Worm (Caenorhabditis elegans) whole organism, young adult: ENCODE data around the gene zip-10.

ENCODE experiments used
- B0261.1 ChIP-seq: sonication (generic microtip); optimal IDR thresholded peaks from 2 replicates; lab custom pipeline; 2016; ENCODE audit warnings: mild to moderate bottlenecking, missing genetic modification characterization, moderate library complexity, missing compliant biosample characterization
- F23B12.7 ChIP-seq: sonication (generic microtip); optimal IDR thresholded peaks from 2 replicates; lab custom pipeline; 2017; ENCODE audit warnings: missing genetic modification characterization, mild to moderate bottlenecking, missing compliant biosample characterization, antibody characterized with exemption, moderate library complexity; ENCODE audit not compliant: insufficient read depth
- F37B4.10 ChIP-seq: fragments of 200-800 bp; sonication (Bioruptor generic); IDR thresholded peaks from 2 replicates; pipeline ENCODE4 v1.3.6; 2022; ENCODE audit warnings: missing genetic modification characterization, missing compliant biosample characterization
- F49E8.2 ChIP-seq: sonication (generic microtip); optimal IDR thresholded peaks from 3 replicates; lab custom pipeline; 2017; ENCODE audit warnings: missing genetic modification characterization, mild to moderate bottlenecking, missing compliant biosample characterization, antibody characterized with exemption, moderate library complexity; ENCODE audit not compliant: insufficient read depth
- F52B5.7 ChIP-seq: sonication (generic microtip); optimal IDR thresholded peaks from 2 replicates; lab custom pipeline; 2016; ENCODE audit warnings: mild to moderate bottlenecking, missing genetic modification characterization, missing compliant biosample characterization
- Y56A3A.18 ChIP-seq: fragments of 200-800 bp; sonication (Bioruptor generic); IDR thresholded peaks from 2 replicates; pipeline ENCODE4 v1.3.6; 2022; ENCODE audit warnings: missing genetic modification reagents, missing genetic modification characterization, missing compliant biosample characterization
- Y79H2A.3 ChIP-seq: fragments of 200-800 bp; sonication (Bioruptor generic); conservative IDR thresholded peaks from 2 replicates; pipeline ENCODE4 v1.3.6; 2022; ENCODE audit warnings: missing genetic modification reagents, missing genetic modification characterization, missing compliant biosample characterization
- aptf-2 ChIP-seq: fragments of 200-800 bp; sonication (Bioruptor generic); conservative IDR thresholded peaks from 2 replicates; pipeline ENCODE4 v1.3.6; 2022; ENCODE audit warnings: missing genetic modification reagents, missing genetic modification characterization, missing compliant biosample characterization
- attf-3 ChIP-seq: fragments of 200-800 bp; sonication (Bioruptor generic); conservative IDR thresholded peaks from 2 replicates; pipeline ENCODE4 v1.3.6; 2022; ENCODE audit warnings: missing genetic modification reagents, missing genetic modification characterization, missing compliant biosample characterization
- attf-5 ChIP-seq: fragments of 200-800 bp; sonication (Bioruptor generic); optimal IDR thresholded peaks from 2 replicates; lab custom pipeline; 2018; ENCODE audit warnings: mild to moderate bottlenecking, missing genetic modification characterization, missing compliant biosample characterization
- bed-1 ChIP-seq: fragments of 200-800 bp; sonication (Bioruptor generic); IDR thresholded peaks from 2 replicates; pipeline ENCODE4 v1.3.6; 2022; ENCODE audit warnings: missing genetic modification reagents, missing genetic modification characterization, missing compliant biosample characterization
- bed-2 ChIP-seq: fragments of 200-800 bp; sonication (Bioruptor generic); IDR thresholded peaks from 2 replicates; pipeline ENCODE4 v1.3.6; 2022; ENCODE audit warnings: missing genetic modification reagents, missing genetic modification characterization, missing compliant biosample characterization
- cebp-2 ChIP-seq: fragments of 200-800 bp; sonication (Bioruptor generic); IDR thresholded peaks from 2 replicates; pipeline ENCODE4 v1.3.6; 2022; ENCODE audit warnings: missing genetic modification characterization, missing compliant biosample characterization
- ceh-27 ChIP-seq: fragments of 200-800 bp; sonication (Bioruptor generic); optimal IDR thresholded peaks from 2 replicates; lab custom pipeline; 2018; ENCODE audit warnings: mild to moderate bottlenecking, missing genetic modification characterization, moderate library complexity, missing compliant biosample characterization
- ceh-40 ChIP-seq: fragments of 200-800 bp; sonication (Bioruptor generic); IDR thresholded peaks from 2 replicates; pipeline ENCODE4 v1.3.6; 2022; ENCODE audit warnings: missing genetic modification characterization, missing compliant biosample characterization
- ceh-79 ChIP-seq: sonication (generic microtip); optimal IDR thresholded peaks from 2 replicates; lab custom pipeline; 2017; ENCODE audit warnings: mild to moderate bottlenecking, missing genetic modification characterization, missing compliant biosample characterization
- dox-1 ChIP-seq: fragments of 200-800 bp; sonication (Bioruptor generic); IDR thresholded peaks from 2 replicates; pipeline ENCODE4 v1.3.6; 2022; ENCODE audit warnings: missing genetic modification reagents, missing genetic modification characterization, missing compliant biosample characterization
- dpff-1 ChIP-seq: sonication (generic microtip); optimal IDR thresholded peaks from 2 replicates; lab custom pipeline; 2017; ENCODE audit warnings: mild to moderate bottlenecking, missing genetic modification characterization, missing compliant biosample characterization
- egl-18 ChIP-seq: fragments of 200-800 bp; sonication (Bioruptor generic); IDR thresholded peaks from 2 replicates; pipeline ENCODE4 v1.3.6; 2022; ENCODE audit warnings: missing genetic modification reagents, missing genetic modification characterization, missing compliant biosample characterization
- egl-44 ChIP-seq: fragments of 200-800 bp; sonication (Bioruptor generic); IDR thresholded peaks from 2 replicates; pipeline ENCODE4 v1.3.6; 2022; ENCODE audit warnings: missing genetic modification reagents, missing genetic modification characterization, missing compliant biosample characterization
- fkh-3 ChIP-seq: sonication (generic microtip); optimal IDR thresholded peaks from 2 replicates; lab custom pipeline; 2016; ENCODE audit warnings: mild to moderate bottlenecking, missing genetic modification characterization, missing compliant biosample characterization
- him-1 ChIP-seq: sonication (generic microtip); optimal IDR thresholded peaks from 2 replicates; lab custom pipeline; 2016; ENCODE audit warnings: missing genotype, missing genetic modification reagents, missing genetic modification characterization, missing compliant biosample characterization
- hlh-12 ChIP-seq: sonication (generic microtip); optimal IDR thresholded peaks from 2 replicates; lab custom pipeline; 2016; ENCODE audit warnings: missing genetic modification characterization, missing compliant biosample characterization
- hsf-1 ChIP-seq: fragments of 200-800 bp; sonication (Bioruptor generic); IDR thresholded peaks from 2 replicates; pipeline ENCODE4 v1.3.6; 2022; ENCODE audit warnings: missing genetic modification reagents, missing genetic modification characterization, missing compliant biosample characterization
- lag-1 ChIP-seq: fragments of 200-800 bp; sonication (Bioruptor generic); IDR thresholded peaks from 2 replicates; pipeline ENCODE4 v1.3.6; 2022; ENCODE audit warnings: missing genetic modification reagents, missing genetic modification characterization, missing compliant biosample characterization
- let-526 ChIP-seq: fragments of 200-800 bp; sonication (Bioruptor generic); IDR thresholded peaks from 2 replicates; pipeline ENCODE4 v1.3.6; 2022; ENCODE audit warnings: missing genetic modification reagents, missing genetic modification characterization, missing compliant biosample characterization
- let-607 ChIP-seq, 2 experiments: fragments of 200-800 bp in 1 of 2; sonication (Bioruptor generic) in 1 of 2; sonication (generic microtip) in 1 of 2; optimal IDR thresholded peaks; 2 replicates each; lab custom pipeline; 2016 to 2018; ENCODE audit warnings: mild to moderate bottlenecking in 2 of 2, missing compliant biosample characterization in 2 of 2, missing genetic modification characterization in 2 of 2, moderate library complexity in 2 of 2, missing genotype in 1 of 2
- lin-26 ChIP-seq: fragments of 200-800 bp; sonication (Bioruptor generic); IDR thresholded peaks from 2 replicates; pipeline ENCODE4 v1.3.6; 2022; ENCODE audit warnings: missing genetic modification reagents, missing genetic modification characterization, missing compliant biosample characterization
- lsy-27 ChIP-seq: sonication (generic microtip); optimal IDR thresholded peaks from 2 replicates; lab custom pipeline; 2017; ENCODE audit warnings: missing genetic modification characterization, mild to moderate bottlenecking, missing compliant biosample characterization, antibody characterized with exemption, missing genotype, borderline replicate concordance; ENCODE audit not compliant: insufficient read depth
- mel-28 ChIP-seq: sonication (generic microtip); optimal IDR thresholded peaks from 2 replicates; lab custom pipeline; 2016; ENCODE audit warnings: borderline replicate concordance, mild to moderate bottlenecking, missing genetic modification characterization, missing compliant biosample characterization
- mes-4 ChIP-seq: sonication (generic microtip); optimal IDR thresholded peaks from 2 replicates; lab custom pipeline; 2016; ENCODE audit warnings: missing genotype, missing genetic modification characterization, missing compliant biosample characterization
- nhr-179 ChIP-seq: sonication (generic microtip); optimal IDR thresholded peaks from 2 replicates; lab custom pipeline; 2016; ENCODE audit warnings: mild to moderate bottlenecking, missing genetic modification characterization, missing compliant biosample characterization
- pbrm-1 ChIP-seq: fragments of 200-800 bp; sonication (Bioruptor generic); IDR thresholded peaks from 2 replicates; pipeline ENCODE4 v1.3.6; 2022; ENCODE audit warnings: missing genetic modification reagents, missing genetic modification characterization, missing compliant biosample characterization
- rcor-1 ChIP-seq: fragments of 200-800 bp; sonication (Bioruptor generic); IDR thresholded peaks from 2 replicates; pipeline ENCODE4 v1.3.6; 2022; ENCODE audit warnings: missing genetic modification reagents, missing genetic modification characterization, missing compliant biosample characterization
- unc-130 ChIP-seq: sonication (generic microtip); optimal IDR thresholded peaks from 2 replicates; lab custom pipeline; 2016; ENCODE audit warnings: missing genetic modification reagents, missing genetic modification characterization, missing compliant biosample characterization
- ztf-22 ChIP-seq: fragments of 200-800 bp; sonication (Bioruptor generic); optimal IDR thresholded peaks from 2 replicates; lab custom pipeline; 2018; ENCODE audit warnings: mild to moderate bottlenecking, missing genetic modification characterization, moderate library complexity, missing compliant biosample characterization
- ztf-25 ChIP-seq: fragments of 200-800 bp; sonication (Bioruptor generic); IDR thresholded peaks from 2 replicates; pipeline ENCODE4 v1.3.6; 2022; ENCODE audit warnings: missing genetic modification reagents, missing genetic modification characterization, missing compliant biosample characterization
- ztf-6 ChIP-seq: fragments of 200-800 bp; sonication (Bioruptor generic); IDR thresholded peaks from 2 replicates; pipeline ENCODE4 v1.3.6; 2022; ENCODE audit warnings: missing genetic modification reagents, missing genetic modification characterization, missing compliant biosample characterization

Gene zip-10

ce11 chrV:11627837-11628236 is 22.7 kb downstream of the zip-10 start:
- no peak for TF ChIP-seq ztf-25 (GFP tag; lab: Robert Waterston, UW)
- no peak for TF ChIP-seq B0261.1 (tag; lab: Kevin White, UChicago)
- TF ChIP-seq egl-18, result no peak
- TF ChIP-seq Y56A3A.18 (GFP tag; lab: Robert Waterston, UW), result no peak
- TF ChIP-seq dox-1 (GFP tag; lab: Robert Waterston, UW), result no peak

ce11 chrV:11624954-11625353 is 25.6 kb downstream of the zip-10 start:
- TF ChIP-seq F52B5.7 (no peak), mel-28 (tag; lab: Kevin White, UChicago) (no peak), unc-130 (GFP tag; lab: Kevin White, UChicago) (no peak), bed-2 (GFP tag; lab: Robert Waterston, UW) (no peak), dox-1 (GFP tag; lab: Robert Waterston, UW) (no peak), ceh-40 (GFP tag; lab: Robert Waterston, UW) (no peak), dpff-1 (tag; lab: Kevin White, UChicago) (no peak), nhr-179 (tag; lab: Kevin White, UChicago) (no peak), lag-1 (GFP tag; lab: Robert Waterston, UW) (no peak), lsy-27 (tag; lab: Kevin White, UChicago) (no peak), cebp-2 (no peak), F23B12.7 (tag; lab: Kevin White, UChicago) (no peak), him-1 (no peak), lin-26 (GFP tag; lab: Robert Waterston, UW) (no peak), attf-5 (GFP tag; lab: Kevin White, UChicago) (no peak), let-607 (tag; optimal IDR thresholded peaks at IDR 0.05; lab: Kevin White, UChicago) (no peak)

DNA sequence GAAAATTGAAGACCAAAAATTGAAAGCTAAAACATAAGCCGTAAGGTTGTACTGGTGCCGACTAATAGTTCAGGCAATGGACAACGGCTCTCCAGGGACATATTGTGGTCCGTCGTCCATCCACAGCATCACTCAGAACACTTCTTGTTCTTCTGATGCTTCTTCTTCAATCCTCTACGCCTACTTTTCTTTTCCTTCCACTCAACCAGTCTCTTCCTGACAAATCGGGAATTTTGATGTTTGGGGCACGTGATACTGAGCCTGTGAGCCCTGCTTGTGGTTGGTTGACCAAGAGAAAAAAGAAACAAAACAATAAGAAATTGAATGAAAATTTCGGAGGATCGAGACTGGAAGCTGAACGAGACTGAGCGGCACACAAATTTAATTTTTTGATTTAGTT is 29.3 kb downstream of the zip-10 start:
- TF ChIP-seq F37B4.10 (no peak), ceh-27 (GFP tag; lab: Kevin White, UChicago) (no peak), egl-44 (GFP tag; lab: Robert Waterston, UW) (no peak), hsf-1 (GFP tag; lab: Robert Waterston, UW) (no peak), hlh-12 (no peak), ceh-79 (no peak), aptf-2 (GFP tag; lab: Robert Waterston, UW) (no peak), bed-1 (GFP tag; lab: Robert Waterston, UW) (no peak), ztf-6 (GFP tag; lab: Robert Waterston, UW) (no peak), rcor-1 (GFP tag; lab: Robert Waterston, UW) (no peak), pbrm-1 (no peak), let-526 (GFP tag; lab: Robert Waterston, UW) (no peak), nhr-179 (tag; lab: Kevin White, UChicago) (no peak), ztf-25 (GFP tag; lab: Robert Waterston, UW) (no peak), ztf-22 (GFP tag; lab: Kevin White, UChicago) (no peak), mes-4 (tag; lab: Kevin White, UChicago) (no peak), him-1 (no peak), F23B12.7 (tag; lab: Kevin White, UChicago) (no peak)

ce11 chrV:11620081-11620480 is 30.5 kb downstream of the zip-10 start:
- no peak for TF ChIP-seq let-526 (GFP tag; lab: Robert Waterston, UW)
- TF ChIP-seq attf-5 (GFP tag; lab: Kevin White, UChicago), result no peak
- no peak for TF ChIP-seq ceh-27 (GFP tag; lab: Kevin White, UChicago)
- TF ChIP-seq attf-3 (GFP tag; lab: Robert Waterston, UW), result no peak
- no peak for TF ChIP-seq fkh-3 (tag; lab: Kevin White, UChicago)
- no peak for TF ChIP-seq F49E8.2 (tag; lab: Kevin White, UChicago)
- no peak for TF ChIP-seq Y79H2A.3
